Fruit fly (Drosophila melanogaster): ENCODE results near the gene Cyp313a3.

DNA sequence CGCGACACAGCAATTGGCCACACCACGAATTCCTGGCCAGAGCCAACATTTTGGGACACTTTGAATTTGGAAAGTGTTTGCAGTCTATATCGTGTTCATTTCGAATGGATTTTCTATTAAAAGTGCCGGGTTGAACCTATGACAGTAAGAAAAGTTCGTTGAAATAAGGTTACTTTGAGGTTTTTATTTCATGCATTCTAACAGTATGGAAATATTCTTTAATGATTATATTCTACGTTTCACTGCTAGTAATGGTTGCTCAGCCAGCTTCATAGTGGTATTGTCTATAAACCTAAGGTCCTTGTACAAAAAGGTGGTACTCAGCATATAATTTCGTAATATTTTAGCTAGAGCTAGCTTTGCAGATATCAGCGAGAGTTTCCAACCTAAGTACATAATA, 6.4 kb downstream of the Cyp313a3 start, which contains the start of gene Pglym87:
- TF ChIP-seq CTCF (optimal IDR thresholded peaks at IDR 0.05) (no peak), CG8478 (optimal IDR thresholded peaks at IDR 0.05) (no peak)
